Worm (Caenorhabditis elegans) whole organism, L4/young adult: ENCODE results near the gene nhr-209.

ENCODE experiments used
- dao-5 ChIP-seq: sonication (generic microtip); optimal IDR thresholded peaks from 2 replicates; lab custom pipeline; 2016; ENCODE audit warnings: missing genotype, missing genetic modification characterization, moderate library complexity, missing compliant biosample characterization
- him-1 ChIP-seq: sonication (generic microtip); optimal IDR thresholded peaks from 2 replicates; lab custom pipeline; 2016; ENCODE audit warnings: missing genotype, missing genetic modification reagents, missing genetic modification characterization, missing compliant biosample characterization

DNA sequence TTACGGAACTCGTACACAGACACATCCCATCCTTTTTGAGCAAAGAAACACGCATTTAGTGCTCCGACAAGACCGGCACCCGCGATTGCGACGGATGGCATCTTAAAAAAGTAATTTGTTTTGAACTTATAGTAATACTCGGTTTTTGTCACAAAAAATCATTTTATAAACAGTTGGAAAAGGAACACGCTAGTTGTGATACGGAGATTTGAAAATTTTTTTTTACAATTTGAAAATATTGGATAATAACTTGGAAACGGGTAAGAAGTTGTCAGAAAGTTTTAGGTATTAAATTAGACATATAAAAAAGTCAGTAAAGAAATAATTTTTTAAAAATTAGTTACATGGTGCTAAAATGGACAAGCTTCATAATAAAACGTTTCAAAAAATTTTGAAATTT is 27.5 kb upstream of the nhr-209 start, which contains the start of gene kmo-1:
- TF ChIP-seq him-1: no peak
- TF ChIP-seq dao-5: no peak
